Worm (Caenorhabditis elegans): ENCODE data around the gene W02D7.8.

Gene W02D7.8

ce11 chrV:8355435-8356212 is 49.4 kb upstream of the W02D7.8 start, which contains the start of gene mom-2 (continued):
- TF ChIP-seq snpc-3.4 (tag; optimal IDR thresholded peaks at IDR 0.05), result no peak
- TF ChIP-seq gei-17 (GFP tag; optimal IDR thresholded peaks at IDR 0.05), result no peak
- peak; percentile 79 for TF ChIP-seq madf-6 (GFP tag; IDR thresholded peaks at IDR 0.05)
- TF ChIP-seq K11D2.4 (GFP tag; IDR thresholded peaks at IDR 0.05), result no peak
- TF ChIP-seq atf-7 (tag; optimal IDR thresholded peaks at IDR 0.05), result no peak
- TF ChIP-seq nfya-1 (tag; optimal IDR thresholded peaks at IDR 0.05; ENCODE audit: borderline replicate concordance, insufficient read depth), result no peak
- no peak for TF ChIP-seq F22D6.2 (tag; optimal IDR thresholded peaks at IDR 0.05)
- TF ChIP-seq D2030.7 (GFP tag; IDR thresholded peaks at IDR 0.05), result peak; percentile 29; the same call in 1 of the 2 replicates

ce11 chrV:8351371-8351770 is 45.1 kb upstream of the W02D7.8 start, which contains the start of gene srsx-22:
srsx-22 (plus strand) TSS chrV:8351671.
- TF ChIP-seq sdz-38 (tag; optimal IDR thresholded peaks at IDR 0.05), result no peak
- TF ChIP-seq Y53F4B.3 (GFP tag; IDR thresholded peaks at IDR 0.05), result no peak
- no peak for TF ChIP-seq ztf-22 (GFP tag; optimal IDR thresholded peaks at IDR 0.05)
- no peak for TF ChIP-seq B0261.1 (tag; optimal IDR thresholded peaks at IDR 0.05)

DNA sequence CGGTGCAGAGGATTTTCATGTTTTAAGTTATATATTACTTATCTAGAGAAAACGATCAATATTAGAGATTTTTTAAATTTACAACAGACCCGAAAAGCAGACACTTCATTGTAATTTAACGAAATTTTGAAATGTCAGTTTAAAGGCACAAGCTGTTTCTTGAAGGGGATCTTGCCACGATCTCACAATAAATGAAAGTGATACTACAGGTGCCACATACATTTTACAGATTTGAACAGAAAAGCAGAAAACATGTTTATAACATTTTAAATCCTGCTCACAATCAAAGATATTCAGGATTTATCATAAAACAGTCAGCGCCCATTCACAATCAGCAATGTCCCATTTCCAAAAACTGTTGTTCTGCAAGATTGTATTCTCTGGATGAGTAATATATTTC is 43.7 kb upstream of the W02D7.8 start:
- TF ChIP-seq ZK185.1 (tag; optimal IDR thresholded peaks at IDR 0.05; ENCODE audit: poor library complexity, severe bottlenecking), result no peak
- TF ChIP-seq bed-2 (GFP tag; IDR thresholded peaks at IDR 0.05), result no peak
- TF ChIP-seq F39B2.1 (GFP tag; IDR thresholded peaks at IDR 0.05), result no peak

DNA sequence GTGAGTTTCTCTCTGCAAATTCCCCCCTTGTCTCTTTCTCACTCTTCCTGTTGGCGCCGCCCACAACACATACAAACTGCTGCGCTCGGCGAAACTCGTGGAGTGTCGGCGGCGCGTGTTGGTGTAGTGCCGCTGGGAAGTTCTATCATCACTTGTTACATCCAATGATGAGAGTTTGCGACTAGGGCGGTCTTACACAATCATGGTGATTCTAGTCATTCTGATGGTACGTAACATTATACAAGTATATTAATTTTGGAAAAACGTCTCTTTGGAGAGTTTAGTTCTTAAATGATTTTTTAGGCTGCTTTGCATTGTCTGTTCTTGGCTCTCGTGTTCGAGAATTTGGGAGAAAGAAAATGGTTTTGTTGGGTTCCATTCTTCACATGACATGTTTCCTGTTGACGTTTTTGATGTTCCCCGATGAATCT is 42.7 kb upstream of the W02D7.8 start:
- TF ChIP-seq sdz-38 (tag; optimal IDR thresholded peaks at IDR 0.05) (peak; percentile 54), Y95B8A.8 (GFP tag; IDR thresholded peaks at IDR 0.05) (no peak), F55B11.4 (tag; optimal IDR thresholded peaks at IDR 0.05; ENCODE audit: borderline replicate concordance, insufficient read depth) (no peak), ceh-40 (GFP tag; IDR thresholded peaks at IDR 0.05) (no peak), xnd-1 (tag; optimal IDR thresholded peaks at IDR 0.05) (peak; percentile 79), lsy-27 (tag; optimal IDR thresholded peaks at IDR 0.05; ENCODE audit: borderline replicate concordance, insufficient read depth) (no peak), C17E4.6 (GFP tag; IDR thresholded peaks at IDR 0.05) (peak; percentile 72; the same call in 1 of the 2 replicates), ekl-4 (GFP tag; IDR thresholded peaks at IDR 0.05) (peak; percentile 94), nhr-27 (tag; optimal IDR thresholded peaks at IDR 0.05) (no peak), T07F8.4 (tag; optimal IDR thresholded peaks at IDR 0.05) (peak; percentile 54), lin-54 (GFP tag; optimal IDR thresholded peaks at IDR 0.05) (peak; percentile 84), cebp-2 (GFP tag; IDR thresholded peaks at IDR 0.05) (0 out of 2 replicates have a peak, but pooled peaks have one; percentile 32), nhr-80 (tag; optimal IDR thresholded peaks at IDR 0.05) (peak; percentile 75), athp-1 (tag; optimal IDR thresholded peaks at IDR 0.05) (peak; percentile 71), madf-3 (GFP tag; IDR thresholded peaks at IDR 0.05) (peak; percentile 67; the same call in 1 of the 2 replicates), B0261.1 (tag; optimal IDR thresholded peaks at IDR 0.05) (peak; percentile 42), attf-3 (GFP tag; conservative IDR thresholded peaks at IDR 0.05) (0 out of 2 replicates have a peak, but pooled peaks have one; percentile 29), madf-10 (tag; optimal IDR thresholded peaks at IDR 0.05) (peak; percentile 82), egrh-3 (GFP tag; IDR thresholded peaks at IDR 0.05) (peak; percentile 50; the same call in 1 of the 2 replicates), egl-18 (GFP tag; IDR thresholded peaks at IDR 0.05) (0 out of 2 replicates have a peak, but pooled peaks have one; percentile 9), die-1 (tag; optimal IDR thresholded peaks at IDR 0.05) (peak; percentile 55), let-526 (GFP tag; IDR thresholded peaks at IDR 0.05) (0 out of 2 replicates have a peak, but pooled peaks have one; percentile 12), akir-1 (GFP tag; optimal IDR thresholded peaks at IDR 0.05) (peak; percentile 68), attf-6 (GFP tag; IDR thresholded peaks at IDR 0.05) (peak; percentile 95; the same call in 1 of the 2 replicates), mxl-1 (tag; optimal IDR thresholded peaks at IDR 0.05) (no peak), tlf-1 (GFP tag; optimal IDR thresholded peaks at IDR 0.05) (peak; percentile 67), Y53F4B.3 (GFP tag; IDR thresholded peaks at IDR 0.05) (no peak), Y67H2A.10 (GFP tag; conservative IDR thresholded peaks at IDR 0.05) (no peak), pha-4 (tag; optimal IDR thresholded peaks at IDR 0.05) (no peak), ZK185.1 (tag; optimal IDR thresholded peaks at IDR 0.05; ENCODE audit: poor library complexity, severe bottlenecking) (peak; percentile 70)
